Worm (Caenorhabditis elegans) whole organism, young adult: ENCODE measurements around the gene tag-241.

Experiments
- F10E7.11 ChIP-seq: sonication (generic microtip); optimal IDR thresholded peaks from 2 replicates; lab custom pipeline; 2017; ENCODE audit warnings: mild to moderate bottlenecking, missing genetic modification characterization, moderate library complexity, missing compliant biosample characterization
- F22D6.2 ChIP-seq: sonication (generic microtip); optimal IDR thresholded peaks from 2 replicates; lab custom pipeline; 2016; ENCODE audit warnings: mild to moderate bottlenecking, missing genetic modification characterization, missing compliant biosample characterization
- F39B2.1 ChIP-seq: fragments of 200-800 bp; sonication (Bioruptor generic); IDR thresholded peaks from 2 replicates; pipeline ENCODE4 v1.3.6; 2022; ENCODE audit warnings: missing genetic modification reagents, missing genetic modification characterization, missing compliant biosample characterization
- F57A8.1 ChIP-seq: fragments of 200-800 bp; sonication (Bioruptor generic); optimal IDR thresholded peaks from 2 replicates; lab custom pipeline; 2018; ENCODE audit warnings: mild to moderate bottlenecking, missing genetic modification characterization, moderate library complexity, missing compliant biosample characterization
- ZK185.1 ChIP-seq: sonication (generic microtip); optimal IDR thresholded peaks from 2 replicates; lab custom pipeline; 2016; ENCODE audit warnings: mild to moderate bottlenecking, missing genetic modification characterization, missing compliant biosample characterization; ENCODE audit not compliant: poor library complexity, severe bottlenecking
- aptf-2 ChIP-seq: fragments of 200-800 bp; sonication (Bioruptor generic); conservative IDR thresholded peaks from 2 replicates; pipeline ENCODE4 v1.3.6; 2022; ENCODE audit warnings: missing genetic modification reagents, missing genetic modification characterization, missing compliant biosample characterization
- aptf-3 ChIP-seq: fragments of 200-800 bp; sonication (Bioruptor generic); IDR thresholded peaks from 2 replicates; pipeline ENCODE4 v1.3.6; 2022; ENCODE audit warnings: missing genetic modification characterization, missing compliant biosample characterization
- bed-1 ChIP-seq: fragments of 200-800 bp; sonication (Bioruptor generic); IDR thresholded peaks from 2 replicates; pipeline ENCODE4 v1.3.6; 2022; ENCODE audit warnings: missing genetic modification reagents, missing genetic modification characterization, missing compliant biosample characterization
- cebp-1 ChIP-seq, 2 experiments: fragments of 200-800 bp in 1 of 2; sonication (Bioruptor generic) in 1 of 2; sonication (generic microtip) in 1 of 2; IDR thresholded peaks in 1 of 2; optimal IDR thresholded peaks in 1 of 2; 2 replicates each; pipeline versions ENCODE4 v1.3.6 to Lab custom; 2017 to 2022; ENCODE audit warnings: missing compliant biosample characterization in 2 of 2, missing genetic modification characterization in 2 of 2, mild to moderate bottlenecking in 1 of 2, missing genetic modification reagents in 1 of 2, moderate library complexity in 1 of 2
- cebp-2 ChIP-seq: fragments of 200-800 bp; sonication (Bioruptor generic); IDR thresholded peaks from 2 replicates; pipeline ENCODE4 v1.3.6; 2022; ENCODE audit warnings: missing genetic modification characterization, missing compliant biosample characterization
- ceh-100 ChIP-seq: fragments of 200-800 bp; sonication (Bioruptor generic); IDR thresholded peaks from 2 replicates; pipeline ENCODE4 v1.3.6; 2022; ENCODE audit warnings: missing genetic modification reagents, missing genetic modification characterization, missing compliant biosample characterization
- ceh-91 ChIP-seq: fragments of 200-800 bp; sonication (Bioruptor generic); IDR thresholded peaks from 2 replicates; pipeline ENCODE4 v1.3.6; 2022; ENCODE audit warnings: missing genetic modification reagents, missing genetic modification characterization, missing compliant biosample characterization
- ets-4 ChIP-seq: fragments of 200-800 bp; sonication (Bioruptor generic); optimal IDR thresholded peaks from 2 replicates; lab custom pipeline; 2018; ENCODE audit warnings: mild to moderate bottlenecking, missing genetic modification characterization, missing compliant biosample characterization
- fkh-3 ChIP-seq: sonication (generic microtip); optimal IDR thresholded peaks from 2 replicates; lab custom pipeline; 2016; ENCODE audit warnings: mild to moderate bottlenecking, missing genetic modification characterization, missing compliant biosample characterization
- him-1 ChIP-seq: sonication (generic microtip); optimal IDR thresholded peaks from 2 replicates; lab custom pipeline; 2016; ENCODE audit warnings: missing genotype, missing genetic modification reagents, missing genetic modification characterization, missing compliant biosample characterization
- hmg-1.2 ChIP-seq: fragments of 200-800 bp; sonication (Bioruptor generic); IDR thresholded peaks from 2 replicates; pipeline ENCODE4 v1.3.6; 2022; ENCODE audit warnings: missing genetic modification reagents, missing genetic modification characterization, missing compliant biosample characterization
- hrde-1 ChIP-seq: sonication (generic microtip); optimal IDR thresholded peaks from 2 replicates; lab custom pipeline; 2016; ENCODE audit warnings: missing genetic modification characterization, mild to moderate bottlenecking, missing compliant biosample characterization, moderate library complexity, missing genotype, missing genetic modification reagents, borderline replicate concordance
- hsf-1 ChIP-seq: fragments of 200-800 bp; sonication (Bioruptor generic); IDR thresholded peaks from 2 replicates; pipeline ENCODE4 v1.3.6; 2022; ENCODE audit warnings: missing genetic modification reagents, missing genetic modification characterization, missing compliant biosample characterization
- lag-1 ChIP-seq: fragments of 200-800 bp; sonication (Bioruptor generic); IDR thresholded peaks from 2 replicates; pipeline ENCODE4 v1.3.6; 2022; ENCODE audit warnings: missing genetic modification reagents, missing genetic modification characterization, missing compliant biosample characterization
- let-526 ChIP-seq: fragments of 200-800 bp; sonication (Bioruptor generic); IDR thresholded peaks from 2 replicates; pipeline ENCODE4 v1.3.6; 2022; ENCODE audit warnings: missing genetic modification reagents, missing genetic modification characterization, missing compliant biosample characterization
- lin-40 ChIP-seq: sonication (generic microtip); optimal IDR thresholded peaks from 2 replicates; lab custom pipeline; 2016; ENCODE audit warnings: missing genetic modification characterization, mild to moderate bottlenecking, missing compliant biosample characterization, missing genotype, missing genetic modification reagents
- madf-3 ChIP-seq: fragments of 200-800 bp; sonication (Bioruptor generic); IDR thresholded peaks from 2 replicates; pipeline ENCODE4 v1.3.6; 2022; ENCODE audit warnings: missing genetic modification reagents, missing genetic modification characterization, missing compliant biosample characterization
- mel-28 ChIP-seq: sonication (generic microtip); optimal IDR thresholded peaks from 2 replicates; lab custom pipeline; 2016; ENCODE audit warnings: borderline replicate concordance, mild to moderate bottlenecking, missing genetic modification characterization, missing compliant biosample characterization
- mes-4 ChIP-seq: sonication (generic microtip); optimal IDR thresholded peaks from 2 replicates; lab custom pipeline; 2016; ENCODE audit warnings: missing genotype, missing genetic modification characterization, missing compliant biosample characterization
- mxl-1 ChIP-seq: sonication (generic microtip); optimal IDR thresholded peaks from 2 replicates; lab custom pipeline; 2016; ENCODE audit warnings: missing genetic modification characterization, missing compliant biosample characterization
- nhr-120 ChIP-seq: fragments of 200-800 bp; sonication (Bioruptor generic); IDR thresholded peaks from 2 replicates; pipeline ENCODE4 v1.3.6; 2022; ENCODE audit warnings: missing genetic modification characterization, missing compliant biosample characterization
- nhr-27 ChIP-seq: fragments of 200-800 bp; sonication (Bioruptor generic); optimal IDR thresholded peaks from 2 replicates; lab custom pipeline; 2018; ENCODE audit warnings: mild to moderate bottlenecking, missing genetic modification characterization, moderate library complexity, missing compliant biosample characterization
- nhr-90 ChIP-seq: sonication (generic microtip); optimal IDR thresholded peaks from 2 replicates; lab custom pipeline; 2016; ENCODE audit warnings: missing genotype, mild to moderate bottlenecking, missing genetic modification characterization, missing compliant biosample characterization
- repo-1 ChIP-seq: sonication (generic microtip); optimal IDR thresholded peaks from 2 replicates; lab custom pipeline; 2017; ENCODE audit warnings: mild to moderate bottlenecking, missing genetic modification characterization, missing compliant biosample characterization
- snpc-1.3 ChIP-seq: sonication (generic microtip); optimal IDR thresholded peaks from 2 replicates; lab custom pipeline; 2017; ENCODE audit warnings: missing genetic modification characterization, mild to moderate bottlenecking, missing compliant biosample characterization, antibody characterized with exemption, moderate library complexity, missing genotype, missing genetic modification reagents; ENCODE audit not compliant: insufficient read depth
- snpc-3.4 ChIP-seq: sonication (generic microtip); optimal IDR thresholded peaks from 2 replicates; lab custom pipeline; 2017; ENCODE audit warnings: missing genetic modification characterization, mild to moderate bottlenecking, missing compliant biosample characterization, antibody characterized with exemption, moderate library complexity, missing genotype, missing genetic modification reagents
- sptf-2 ChIP-seq: fragments of 200-800 bp; sonication (Bioruptor generic); optimal IDR thresholded peaks from 2 replicates; lab custom pipeline; 2018; ENCODE audit warnings: mild to moderate bottlenecking, missing genetic modification characterization, missing compliant biosample characterization
- tbx-9 ChIP-seq: sonication (generic microtip); optimal IDR thresholded peaks from 2 replicates; lab custom pipeline; 2016; ENCODE audit warnings: borderline replicate concordance, missing genetic modification characterization, inconsistent platforms, missing compliant biosample characterization
- tlf-1 ChIP-seq: fragments of 200-800 bp; sonication (Bioruptor generic); optimal IDR thresholded peaks from 2 replicates; lab custom pipeline; 2018; ENCODE audit warnings: mild to moderate bottlenecking, missing genetic modification characterization, missing compliant biosample characterization
- ztf-18 ChIP-seq: sonication (generic microtip); optimal IDR thresholded peaks from 2 replicates; lab custom pipeline; 2016; ENCODE audit warnings: missing genotype, mild to moderate bottlenecking, missing genetic modification characterization, missing compliant biosample characterization
- ztf-22 ChIP-seq: fragments of 200-800 bp; sonication (Bioruptor generic); optimal IDR thresholded peaks from 2 replicates; lab custom pipeline; 2018; ENCODE audit warnings: mild to moderate bottlenecking, missing genetic modification characterization, moderate library complexity, missing compliant biosample characterization
- ztf-26 ChIP-seq: sonication (generic microtip); optimal IDR thresholded peaks from 2 replicates; lab custom pipeline; 2017; ENCODE audit warnings: missing genetic modification characterization, missing compliant biosample characterization
- ztf-6 ChIP-seq: fragments of 200-800 bp; sonication (Bioruptor generic); IDR thresholded peaks from 2 replicates; pipeline ENCODE4 v1.3.6; 2022; ENCODE audit warnings: missing genetic modification reagents, missing genetic modification characterization, missing compliant biosample characterization

tag-241 gene

DNA sequence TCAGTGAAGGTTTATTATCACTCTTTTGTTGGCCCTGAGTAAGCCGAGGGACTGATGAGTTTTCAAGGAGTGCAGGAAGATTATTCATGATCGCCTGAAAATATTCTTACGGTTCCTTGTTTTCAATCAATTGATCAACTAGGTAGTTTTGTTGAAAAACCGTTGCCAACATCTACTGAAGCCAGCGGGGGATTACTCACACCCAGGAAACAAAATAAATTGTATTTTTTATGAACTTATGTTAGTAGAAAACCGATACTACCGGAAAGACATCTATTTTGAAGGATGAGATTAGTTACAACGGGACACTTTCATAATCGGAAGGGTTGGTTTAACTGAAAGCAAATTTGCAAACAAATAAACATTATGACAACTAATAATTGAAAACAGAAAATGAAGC lies 54.3 kb downstream of the tag-241 start, which contains the start of gene Y62H9A.2:
Gene Y62H9A.2 (minus strand): TSS at position 101 of the 400 bp plus-strand sequence.
- no peak for TF ChIP-seq cebp-2 (GFP tag; lab: Robert Waterston, UW)
- TF ChIP-seq hsf-1: no peak
- no peak for TF ChIP-seq him-1 (tag; lab: Kevin White, UChicago)
- TF ChIP-seq mxl-1: no peak
- no peak for TF ChIP-seq aptf-3 (GFP tag; lab: Robert Waterston, UW)
- TF ChIP-seq hmg-1.2 (GFP tag; lab: Robert Waterston, UW): no peak
- TF ChIP-seq fkh-3: no peak
- TF ChIP-seq madf-3 (GFP tag; lab: Robert Waterston, UW): no peak
- no peak for TF ChIP-seq bed-1 (GFP tag; lab: Robert Waterston, UW)
- no peak for TF ChIP-seq ceh-100 (GFP tag; lab: Robert Waterston, UW)
- TF ChIP-seq mel-28: no peak
- TF ChIP-seq mes-4: no peak
- TF ChIP-seq snpc-3.4 (tag; lab: Kevin White, UChicago): no peak
- TF ChIP-seq F39B2.1 (GFP tag; lab: Robert Waterston, UW): no peak
- TF ChIP-seq ztf-22 (GFP tag; lab: Kevin White, UChicago): no peak
- no peak for TF ChIP-seq cebp-1 (GFP tag; IDR thresholded peaks at IDR 0.05; lab: Robert Waterston, UW)
- no peak for TF ChIP-seq cebp-1 (tag; optimal IDR thresholded peaks at IDR 0.05; lab: Kevin White, UChicago)
- no peak for TF ChIP-seq lin-40 (tag; lab: Kevin White, UChicago)
- no peak for TF ChIP-seq repo-1 (tag; lab: Kevin White, UChicago)
- TF ChIP-seq ztf-6 (GFP tag; lab: Robert Waterston, UW): no peak

- TF ChIP-seq F10E7.11 (no peak), ztf-22 (GFP tag; lab: Kevin White, UChicago) (no peak), nhr-120 (GFP tag; lab: Robert Waterston, UW) (no peak), repo-1 (tag; lab: Kevin White, UChicago) (no peak), aptf-2 (no peak), ets-4 (GFP tag; lab: Kevin White, UChicago) (no peak), nhr-27 (tag; lab: Kevin White, UChicago) (no peak), F57A8.1 (GFP tag; lab: Kevin White, UChicago) (no peak), nhr-90 (tag; lab: Kevin White, UChicago) (no peak), let-526 (GFP tag; lab: Robert Waterston, UW) (no peak), tbx-9 (no peak), ztf-26 (no peak), F22D6.2 (tag; lab: Kevin White, UChicago) (no peak), ztf-18 (tag; lab: Kevin White, UChicago) (no peak)
Measured at ce11 chrX:11879871-11880270, 56.1 kb downstream of the tag-241 start, which contains the start of the genes Y62H9A.3 and Y62H9A.4. Gene Y62H9A.3, minus strand, starts transcription at chrX:11879971. Gene Y62H9A.4, plus strand, starts transcription at chrX:11880126.

ce11 chrX:11882800-11883199 lies 59.0 kb downstream of the tag-241 start, which contains the start of the genes Y62H9A.5 and ule-5:
Gene Y62H9A.5, minus strand, starts transcription at chrX:11882900.
Gene ule-5, plus strand, starts transcription at chrX:11883127.
- TF ChIP-seq F57A8.1 (GFP tag; lab: Kevin White, UChicago) (no peak), ZK185.1 (tag; lab: Kevin White, UChicago) (no peak), ceh-91 (GFP tag; lab: Robert Waterston, UW) (no peak), tlf-1 (GFP tag; lab: Kevin White, UChicago) (no peak), hrde-1 (no peak), sptf-2 (GFP tag; lab: Kevin White, UChicago) (no peak), snpc-1.3 (no peak), lag-1 (GFP tag; lab: Robert Waterston, UW) (no peak)
